Fruit fly (Drosophila melanogaster) whole organism, pupa: ENCODE data around the gene Tailor.

ENCODE experiments used
- CG10348 ChIP-seq: fragments of 200-800 bp; sonication (Bioruptor generic); IDR thresholded peaks from 2 replicates; pipeline ENCODE4 v1.3.6; 2022; ENCODE audit warnings: missing biosample characterization, missing genetic modification characterization
- CG12605 ChIP-seq: fragments of 200-800 bp; sonication (Bioruptor generic); IDR thresholded peaks from 2 replicates; pipeline ENCODE4 v1.3.6; 2022; ENCODE audit warnings: missing biosample characterization, missing genetic modification characterization
- CG13204 ChIP-seq: fragments of 200-800 bp; sonication (Bioruptor generic); optimal IDR thresholded peaks from 2 replicates; lab custom pipeline; 2018; ENCODE audit warnings: missing biosample characterization, mild to moderate bottlenecking, missing genetic modification characterization, moderate library complexity
- CG14655 ChIP-seq: fragments of 200-800 bp; sonication (Bioruptor generic); optimal IDR thresholded peaks from 3 replicates; lab custom pipeline; 2017; ENCODE audit warnings: mild to moderate bottlenecking, missing biosample characterization, missing genetic modification reagents, missing genetic modification characterization
- CG15710 ChIP-seq: fragments of 200-800 bp; sonication (Bioruptor generic); optimal IDR thresholded peaks from 2 replicates; lab custom pipeline; 2018; ENCODE audit warnings: missing biosample characterization, mild to moderate bottlenecking, missing genetic modification characterization, moderate library complexity
- CG17806 ChIP-seq: fragments of 200-800 bp; sonication (Bioruptor generic); optimal IDR thresholded peaks from 2 replicates; lab custom pipeline; 2018; ENCODE audit warnings: missing biosample characterization, mild to moderate bottlenecking, missing genetic modification characterization, moderate library complexity
- CG32121 ChIP-seq: fragments of 200-800 bp; sonication (Bioruptor generic); IDR thresholded peaks from 2 replicates; pipeline ENCODE4 v1.3.6; 2022; ENCODE audit warnings: missing biosample characterization, missing genetic modification characterization
- CG34367 ChIP-seq: fragments of 200-800 bp; sonication (Bioruptor generic); optimal IDR thresholded peaks from 2 replicates; lab custom pipeline; 2018; ENCODE audit warnings: missing biosample characterization, mild to moderate bottlenecking, missing genetic modification characterization
- CG4496 ChIP-seq: fragments of 200-800 bp; sonication (Bioruptor generic); IDR thresholded peaks from 3 replicates; pipeline ENCODE4 v1.3.6; 2022; ENCODE audit warnings: missing biosample characterization, missing genetic modification characterization
- CG8159 ChIP-seq: fragments of 200-800 bp; sonication (Bioruptor generic); optimal IDR thresholded peaks from 3 replicates; lab custom pipeline; 2018; ENCODE audit warnings: missing biosample characterization, mild to moderate bottlenecking, missing genetic modification characterization, moderate library complexity
- CG8301 ChIP-seq: fragments of 200-800 bp; sonication (Bioruptor generic); optimal IDR thresholded peaks from 2 replicates; lab custom pipeline; 2018; ENCODE audit warnings: missing biosample characterization, mild to moderate bottlenecking, missing genetic modification characterization
- CG9948 ChIP-seq: fragments of 200-800 bp; sonication (Bioruptor generic); optimal IDR thresholded peaks from 2 replicates; lab custom pipeline; 2018; ENCODE audit warnings: missing biosample characterization, mild to moderate bottlenecking, missing genetic modification characterization, moderate library complexity
- D1 ChIP-seq: fragments of 200-800 bp; sonication (Bioruptor generic); optimal IDR thresholded peaks from 2 replicates; lab custom pipeline; 2018; ENCODE audit warnings: missing biosample characterization, mild to moderate bottlenecking, missing genetic modification characterization, moderate library complexity
- EcR ChIP-seq: fragments of 200-800 bp; sonication (Bioruptor generic); optimal IDR thresholded peaks from 3 replicates; lab custom pipeline; 2019; ENCODE audit warnings: missing biosample characterization, missing genetic modification characterization, mild to moderate bottlenecking, moderate library complexity, missing genetic modification reagents
- Ets98B ChIP-seq: fragments of 200-800 bp; sonication (Bioruptor generic); IDR thresholded peaks from 2 replicates; pipeline ENCODE4 v1.3.6; 2022; ENCODE audit warnings: missing biosample characterization, missing genetic modification characterization
- Pif1A ChIP-seq: fragments of 200-800 bp; sonication (Bioruptor generic); optimal IDR thresholded peaks from 3 replicates; lab custom pipeline; 2016; ENCODE audit warnings: missing biosample characterization, missing genetic modification characterization
- Pif1B ChIP-seq: fragments of 200-800 bp; sonication (Bioruptor generic); optimal IDR thresholded peaks from 3 replicates; lab custom pipeline; 2016; ENCODE audit warnings: missing biosample characterization, missing genetic modification characterization
- Snoo ChIP-seq: fragments of 200-800 bp; sonication (Bioruptor generic); optimal IDR thresholded peaks from 3 replicates; lab custom pipeline; 2017; ENCODE audit warnings: missing biosample characterization, mild to moderate bottlenecking, missing genetic modification characterization, inconsistent platforms
- fd96Ca ChIP-seq: fragments of 200-800 bp; sonication (Bioruptor generic); IDR thresholded peaks from 3 replicates; pipeline ENCODE4 v1.3.6; 2022; ENCODE audit warnings: missing biosample characterization, missing genetic modification characterization
- gl ChIP-seq: fragments of 200-800 bp; sonication (Bioruptor generic); optimal IDR thresholded peaks from 2 replicates; lab custom pipeline; 2018; ENCODE audit warnings: missing biosample characterization, mild to moderate bottlenecking, missing genetic modification characterization
- rn ChIP-seq: fragments of 200-800 bp; sonication (Bioruptor generic); IDR thresholded peaks from 2 replicates; pipeline ENCODE4 v1.3.6; 2022; ENCODE audit warnings: missing biosample characterization, missing genetic modification characterization

Tailor gene

dm6 chr3R:7123699-7124098 is 37.8 kb upstream of the Tailor start:
- TF ChIP-seq CG10348 (GFP tag; lab: Robert Waterston, UW) (no peak), EcR (GFP tag; lab: Kevin White, UChicago) (peak; percentile 74), CG14655 (no peak), CG32121 (GFP tag; lab: Robert Waterston, UW) (no peak)

dm6 chr3R:7123073-7123572 is 37.2 kb upstream of the Tailor start:
- TF ChIP-seq Pif1B (GFP tag; lab: Kevin White, UChicago): no peak
- no peak for TF ChIP-seq CG12605 (GFP tag; lab: Robert Waterston, UW)
- no peak for TF ChIP-seq fd96Ca (GFP tag; lab: Robert Waterston, UW)
- 0 out of 2 replicates have a peak, but pooled peaks have one; percentile 17 for TF ChIP-seq CG32121 (GFP tag; lab: Robert Waterston, UW)
- TF ChIP-seq EcR (GFP tag; lab: Kevin White, UChicago): no peak

DNA sequence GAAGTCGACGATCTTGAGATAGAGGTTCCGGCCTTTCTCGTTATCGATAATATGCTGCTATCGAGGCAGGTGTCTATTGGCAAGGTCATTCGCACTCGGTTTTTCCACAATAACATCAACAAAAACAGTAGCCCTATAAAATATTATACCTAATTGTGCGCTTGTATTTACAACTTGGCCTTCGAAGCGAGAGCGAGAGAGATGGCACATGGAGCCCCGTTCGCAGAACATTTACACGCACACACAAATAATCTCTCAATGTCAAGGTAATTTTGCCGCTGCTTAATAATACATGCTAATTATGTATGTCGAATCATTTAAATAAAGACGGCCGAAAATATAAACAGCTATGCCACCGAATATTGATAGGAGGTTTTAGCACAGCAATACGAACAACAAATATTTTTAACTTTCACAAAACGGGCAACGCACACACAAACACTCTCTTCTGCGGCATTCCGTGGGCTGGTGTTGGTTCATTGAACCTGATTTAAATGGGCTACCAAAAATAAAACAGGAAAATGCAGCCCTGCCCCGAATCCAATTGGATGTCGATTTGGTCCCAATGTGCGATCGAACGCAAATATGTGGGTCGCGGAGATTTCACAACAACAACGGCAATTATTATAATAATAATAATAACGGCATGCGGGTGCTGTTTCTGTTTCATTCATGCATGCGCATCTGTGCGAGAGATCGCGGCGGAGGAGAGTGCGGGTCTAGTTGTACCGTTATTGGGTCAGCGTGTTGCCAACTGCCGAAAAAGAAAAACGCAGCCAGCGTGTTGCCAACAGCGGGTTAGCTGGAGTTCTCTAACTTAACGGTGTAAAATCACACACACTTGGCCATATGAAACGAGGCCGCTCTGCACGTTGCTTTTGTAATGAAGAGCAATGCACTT is 36.5 kb upstream of the Tailor start:
- TF ChIP-seq CG4496 (GFP tag; lab: Robert Waterston, UW): 0 out of 3 replicates have a peak, but pooled peaks have one; percentile 6
- TF ChIP-seq Pif1B (GFP tag; lab: Kevin White, UChicago): no peak
- TF ChIP-seq CG34367 (tag; lab: Kevin White, UChicago): no peak
- TF ChIP-seq D1: no peak
- no peak for TF ChIP-seq CG14655
- no peak for TF ChIP-seq CG8301
- TF ChIP-seq Ets98B (GFP tag; lab: Robert Waterston, UW): no peak
- TF ChIP-seq EcR (GFP tag; lab: Kevin White, UChicago): peak; percentile 94

DNA sequence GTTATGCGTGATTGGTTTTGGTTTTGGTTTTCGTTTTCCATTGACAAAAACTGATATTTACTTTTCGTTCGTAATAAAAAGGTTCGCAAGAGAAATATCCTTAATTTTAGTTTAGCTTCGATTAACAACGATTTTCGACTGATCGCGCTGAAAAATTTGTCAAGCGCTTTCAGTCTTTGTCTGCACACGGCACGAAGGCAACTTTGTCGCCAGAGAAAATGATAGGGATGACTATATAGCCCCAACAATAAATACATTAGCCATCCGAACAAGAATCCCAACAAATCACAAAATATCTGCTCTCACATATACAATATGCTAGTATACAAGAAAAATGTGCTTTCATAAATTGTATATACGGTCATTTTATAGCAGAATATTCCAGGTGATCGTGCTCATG is 31.7 kb upstream of the Tailor start, which contains the start of gene Mlp84B:
Mlp84B (minus strand) TSS at position 143 of the 400 bp plus-strand sequence.
- no peak for TF ChIP-seq CG12605 (GFP tag; lab: Robert Waterston, UW)
- TF ChIP-seq CG13204: no peak
- TF ChIP-seq CG10348 (GFP tag; lab: Robert Waterston, UW): no peak
- TF ChIP-seq CG8159 (tag; lab: Kevin White, UChicago): no peak
- no peak for TF ChIP-seq CG17806
- no peak for TF ChIP-seq Pif1A
- TF ChIP-seq gl (tag; lab: Kevin White, UChicago): no peak
- TF ChIP-seq EcR (GFP tag; lab: Kevin White, UChicago): no peak
- TF ChIP-seq Pif1B (GFP tag; lab: Kevin White, UChicago): no peak
- no peak for TF ChIP-seq CG14655
- no peak for TF ChIP-seq Ets98B (GFP tag; lab: Robert Waterston, UW)
- no peak for TF ChIP-seq rn (GFP tag; lab: Robert Waterston, UW)
- TF ChIP-seq D1: no peak

dm6 chr3R:7116511-7116910 is 30.6 kb upstream of the Tailor start:
- TF ChIP-seq Pif1B (GFP tag; lab: Kevin White, UChicago): no peak
- TF ChIP-seq CG34367 (tag; lab: Kevin White, UChicago): no peak
- no peak for TF ChIP-seq EcR (GFP tag; lab: Kevin White, UChicago)

DNA sequence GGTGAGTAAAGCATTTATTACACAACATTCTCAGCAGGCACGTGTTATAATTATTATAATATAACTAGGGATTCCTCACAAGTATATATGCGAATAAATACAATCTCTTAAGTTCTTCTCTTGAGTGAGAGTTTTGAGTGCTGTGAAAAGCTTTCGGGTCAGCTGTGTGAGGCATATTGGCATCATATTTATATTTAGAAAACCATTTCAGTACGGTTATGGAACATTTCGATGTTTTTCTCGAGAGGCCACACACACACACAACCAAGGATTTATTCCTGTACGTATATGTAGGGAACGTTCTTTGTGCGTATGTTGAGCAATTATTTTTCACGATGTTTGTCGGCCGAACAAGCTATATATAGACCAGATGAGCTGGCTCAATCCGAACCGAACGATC is 27.1 kb upstream of the Tailor start:
- TF ChIP-seq CG4496 (GFP tag; lab: Robert Waterston, UW) (no peak), CG9948 (tag; lab: Kevin White, UChicago) (no peak), CG12605 (GFP tag; lab: Robert Waterston, UW) (no peak), Ets98B (GFP tag; lab: Robert Waterston, UW) (no peak), D1 (no peak), gl (tag; lab: Kevin White, UChicago) (no peak), CG17806 (no peak), CG8159 (tag; lab: Kevin White, UChicago) (no peak), Pif1A (no peak), CG13204 (no peak), Snoo (tag; lab: Kevin White, UChicago) (no peak), CG15710 (tag; lab: Kevin White, UChicago) (no peak), EcR (GFP tag; lab: Kevin White, UChicago) (no peak), Pif1B (GFP tag; lab: Kevin White, UChicago) (no peak), rn (GFP tag; lab: Robert Waterston, UW) (no peak), fd96Ca (GFP tag; lab: Robert Waterston, UW) (no peak), CG14655 (no peak), CG8301 (no peak), CG34367 (tag; lab: Kevin White, UChicago) (no peak), CG32121 (GFP tag; lab: Robert Waterston, UW) (no peak)
